Worm (Caenorhabditis elegans) whole organism, L4 larva: ENCODE measurements around the gene Y113G7A.22.

Experiments
- F10B5.3 ChIP-seq: sonication (generic microtip); optimal IDR thresholded peaks from 2 replicates; lab custom pipeline; 2016; ENCODE audit warnings: mild to moderate bottlenecking, missing genetic modification characterization, missing compliant biosample characterization
- T20F7.1 ChIP-seq: fragments of 200-800 bp; sonication (Bioruptor generic); optimal IDR thresholded peaks from 2 replicates; lab custom pipeline; 2018; ENCODE audit warnings: mild to moderate bottlenecking, missing genetic modification characterization, missing compliant biosample characterization
- Y48G9A.11 ChIP-seq: fragments of 200-800 bp; sonication (Bioruptor generic); IDR thresholded peaks from 2 replicates; pipeline ENCODE4 v1.3.6; 2022; ENCODE audit warnings: missing genetic modification reagents, missing genetic modification characterization, missing compliant biosample characterization
- Y75B8A.6 ChIP-seq: fragments of 200-800 bp; sonication (Bioruptor generic); IDR thresholded peaks from 2 replicates; pipeline ENCODE4 v1.3.6; 2022; ENCODE audit warnings: missing genetic modification reagents, missing genetic modification characterization, missing compliant biosample characterization
- aha-1 ChIP-seq: fragments of 150-350 bp; peaks from one replicate; lab custom pipeline; 2014; ENCODE audit warnings: missing biosample characterization, missing genetic modification characterization
- aly-2 ChIP-seq: sonication (generic microtip); optimal IDR thresholded peaks from 2 replicates; lab custom pipeline; 2018; ENCODE audit warnings: missing biosample characterization, missing genetic modification characterization
- ceh-28 ChIP-seq: fragments of 150-350 bp; optimal IDR thresholded peaks from 2 replicates; lab custom pipeline; 2014; ENCODE audit warnings: missing biosample characterization, missing genetic modification reagents, missing genetic modification characterization
- ceh-32 ChIP-seq: sonication (generic microtip); optimal IDR thresholded peaks from 2 replicates; lab custom pipeline; 2016; ENCODE audit warnings: mild to moderate bottlenecking, missing genetic modification characterization, missing compliant biosample characterization; ENCODE audit not compliant: poor library complexity
- ceh-82 ChIP-seq: sonication (generic microtip); optimal IDR thresholded peaks from 2 replicates; lab custom pipeline; 2017; ENCODE audit warnings: missing biosample characterization, missing genetic modification characterization
- ces-1 ChIP-seq: fragments of 150-350 bp; sonication (generic microtip); optimal IDR thresholded peaks from 4 replicates; lab custom pipeline; 2014; ENCODE audit warnings: missing biosample characterization, missing genetic modification reagents, missing genetic modification characterization
- ctbp-1 ChIP-seq: fragments of 200-800 bp; sonication (Bioruptor generic); IDR thresholded peaks from 2 replicates; pipeline ENCODE4 v1.3.6; 2022; ENCODE audit warnings: missing genetic modification reagents, missing genetic modification characterization, missing compliant biosample characterization
- daf-16 ChIP-seq, 3 experiments: sonication (generic microtip); optimal IDR thresholded peaks; 2 replicates each; lab custom pipeline; 2016 to 2017; ENCODE audit warnings: missing genetic modification characterization in 3 of 3, missing genetic modification reagents in 3 of 3, mild to moderate bottlenecking in 2 of 3, missing compliant biosample characterization in 2 of 3, missing biosample characterization in 1 of 3, moderate library complexity in 1 of 3
- daf-8 ChIP-seq: fragments of 200-800 bp; sonication (Bioruptor generic); IDR thresholded peaks from 2 replicates; pipeline ENCODE4 v1.3.6; 2022; ENCODE audit warnings: missing genetic modification characterization, missing compliant biosample characterization
- dmd-8 ChIP-seq: fragments of 200-800 bp; sonication (Bioruptor generic); IDR thresholded peaks from 2 replicates; pipeline ENCODE4 v1.3.6; 2022; ENCODE audit warnings: missing genetic modification characterization, missing compliant biosample characterization
- dmd-9 ChIP-seq: fragments of 200-800 bp; sonication (Bioruptor generic); IDR thresholded peaks from 2 replicates; pipeline ENCODE4 v1.3.6; 2022; ENCODE audit warnings: missing genetic modification reagents, missing genetic modification characterization, missing compliant biosample characterization
- egl-27 ChIP-seq: sonication (generic microtip); optimal IDR thresholded peaks from 3 replicates; lab custom pipeline; 2017; ENCODE audit warnings: missing biosample characterization, missing genetic modification reagents, missing genetic modification characterization
- fos-1 ChIP-seq: fragments of 150-350 bp; optimal IDR thresholded peaks from 2 replicates; lab custom pipeline; 2014; ENCODE audit warnings: missing biosample characterization, missing genetic modification characterization
- hif-1 ChIP-seq, 2 experiments: sonication (generic microtip); optimal IDR thresholded peaks; 2 replicates each; lab custom pipeline; 2016 to 2017; ENCODE audit warnings: missing compliant biosample characterization in 2 of 2, missing genetic modification characterization in 2 of 2, missing genetic modification reagents in 2 of 2, missing genotype in 2 of 2, mild to moderate bottlenecking in 1 of 2
- hlh-11 ChIP-seq: fragments of 200-800 bp; sonication (Bioruptor generic); optimal IDR thresholded peaks from 2 replicates; lab custom pipeline; 2018; ENCODE audit warnings: mild to moderate bottlenecking, missing genetic modification characterization, missing compliant biosample characterization
- hmg-1.1 ChIP-seq: fragments of 200-800 bp; sonication (Bioruptor generic); IDR thresholded peaks from 2 replicates; pipeline ENCODE4 v1.3.6; 2022; ENCODE audit warnings: missing genetic modification reagents, missing genetic modification characterization, missing compliant biosample characterization
- lin-29 ChIP-seq: fragments of 200-800 bp; sonication (Bioruptor generic); IDR thresholded peaks from 2 replicates; pipeline ENCODE4 v1.3.6; 2022; ENCODE audit warnings: missing genetic modification reagents, missing genetic modification characterization, missing compliant biosample characterization
- lin-39 ChIP-seq: fragments of 150-350 bp; optimal IDR thresholded peaks from 2 replicates; lab custom pipeline; 2014; ENCODE audit warnings: missing biosample characterization, missing genetic modification reagents, missing genetic modification characterization
- lir-3 ChIP-seq: sonication (generic microtip); optimal IDR thresholded peaks from 2 replicates; lab custom pipeline; 2016; ENCODE audit warnings: mild to moderate bottlenecking, missing genetic modification characterization, missing compliant biosample characterization
- madf-5 ChIP-seq, 2 experiments: fragments of 200-800 bp; sonication (Bioruptor generic); IDR thresholded peaks; 2 replicates each; pipeline ENCODE4 v1.3.6; 2022; ENCODE audit warnings: missing compliant biosample characterization in 2 of 2, missing genetic modification characterization in 2 of 2
- mdt-29 ChIP-seq: fragments of 200-800 bp; sonication (Bioruptor generic); IDR thresholded peaks from 2 replicates; pipeline ENCODE4 v1.3.6; 2022; ENCODE audit warnings: missing genetic modification reagents, missing genetic modification characterization, missing compliant biosample characterization
- mep-1 ChIP-seq: fragments of 150-350 bp; sonication (generic microtip); optimal IDR thresholded peaks from 3 replicates; lab custom pipeline; 2014; ENCODE audit warnings: missing biosample characterization, missing genetic modification characterization
- mxl-2 ChIP-seq: fragments of 200-800 bp; sonication (Bioruptor generic); conservative IDR thresholded peaks from 2 replicates; pipeline ENCODE4 v1.3.6; 2022; ENCODE audit warnings: missing genetic modification reagents, missing genetic modification characterization, missing compliant biosample characterization
- mxl-3 ChIP-seq: fragments of 200-800 bp; sonication (Bioruptor generic); optimal IDR thresholded peaks from 2 replicates; lab custom pipeline; 2018; ENCODE audit warnings: mild to moderate bottlenecking, missing genetic modification characterization, missing compliant biosample characterization
- nhr-11 ChIP-seq: fragments of 150-350 bp; optimal IDR thresholded peaks from 2 replicates; lab custom pipeline; 2014; ENCODE audit warnings: missing biosample characterization, missing genetic modification characterization
- nhr-111 ChIP-seq: fragments of 200-800 bp; sonication (Bioruptor generic); optimal IDR thresholded peaks from 2 replicates; lab custom pipeline; 2018; ENCODE audit warnings: mild to moderate bottlenecking, missing genetic modification characterization, missing compliant biosample characterization
- nhr-237 ChIP-seq: sonication (generic microtip); optimal IDR thresholded peaks from 2 replicates; lab custom pipeline; 2017; ENCODE audit warnings: missing biosample characterization, missing genetic modification characterization
- nhr-41 ChIP-seq: fragments of 200-800 bp; sonication (Bioruptor generic); IDR thresholded peaks from 2 replicates; pipeline ENCODE4 v1.3.6; 2022; ENCODE audit warnings: missing genetic modification reagents, missing genetic modification characterization, missing compliant biosample characterization
- nhr-42 ChIP-seq: fragments of 200-800 bp; sonication (Bioruptor generic); IDR thresholded peaks from 2 replicates; pipeline ENCODE4 v1.3.6; 2022; ENCODE audit warnings: missing genetic modification characterization, missing compliant biosample characterization
- pha-4 ChIP-seq, 2 experiments: fragments of 150-350 bp in 1 of 2; fragments of 200-800 bp in 1 of 2; sonication (Bioruptor generic) in 1 of 2; IDR thresholded peaks in 1 of 2; optimal IDR thresholded peaks in 1 of 2; 2 replicates each; pipeline versions ENCODE4 v1.3.6 to Lab custom; 2014 to 2022; ENCODE audit warnings: missing genetic modification characterization in 2 of 2, missing genetic modification reagents in 2 of 2, missing biosample characterization in 1 of 2, missing compliant biosample characterization in 1 of 2
- php-3 ChIP-seq: fragments of 200-800 bp; sonication (Bioruptor generic); IDR thresholded peaks from 2 replicates; pipeline ENCODE4 v1.3.6; 2022; ENCODE audit warnings: missing genetic modification reagents, missing genetic modification characterization, missing compliant biosample characterization
- pqm-1 ChIP-seq: sonication (generic microtip); optimal IDR thresholded peaks from 2 replicates; lab custom pipeline; 2017; ENCODE audit warnings: missing biosample characterization, missing genetic modification characterization
- saeg-2 ChIP-seq: fragments of 200-800 bp; sonication (Bioruptor generic); IDR thresholded peaks from 2 replicates; pipeline ENCODE4 v1.3.6; 2022; ENCODE audit warnings: missing genetic modification reagents, missing genetic modification characterization, missing compliant biosample characterization
- sdz-12 ChIP-seq: fragments of 200-800 bp; sonication (Bioruptor generic); optimal IDR thresholded peaks from 2 replicates; lab custom pipeline; 2018; ENCODE audit warnings: mild to moderate bottlenecking, missing genetic modification characterization, missing compliant biosample characterization
- snpc-1.2 ChIP-seq: fragments of 200-800 bp; sonication (Bioruptor generic); IDR thresholded peaks from 2 replicates; pipeline ENCODE4 v1.3.6; 2022; ENCODE audit warnings: missing genetic modification reagents, missing genetic modification characterization, missing compliant biosample characterization
- snpc-4 ChIP-seq: fragments of 150-350 bp; optimal IDR thresholded peaks from 2 replicates; lab custom pipeline; 2014; ENCODE audit warnings: missing biosample characterization, missing genetic modification characterization
- spr-1 ChIP-seq: sonication (generic microtip); optimal IDR thresholded peaks from 2 replicates; lab custom pipeline; 2016; ENCODE audit warnings: mild to moderate bottlenecking, missing genetic modification characterization, missing compliant biosample characterization
- spr-3 ChIP-seq: fragments of 200-800 bp; sonication (Bioruptor generic); optimal IDR thresholded peaks from 2 replicates; lab custom pipeline; 2018; ENCODE audit warnings: mild to moderate bottlenecking, missing genetic modification characterization, missing compliant biosample characterization
- unc-39 ChIP-seq: sonication (generic microtip); optimal IDR thresholded peaks from 2 replicates; lab custom pipeline; 2017; ENCODE audit warnings: missing biosample characterization, missing genetic modification characterization
- vab-7 ChIP-seq: fragments of 200-800 bp; sonication (Bioruptor generic); IDR thresholded peaks from 2 replicates; pipeline ENCODE4 v1.3.6; 2022; ENCODE audit warnings: missing genetic modification reagents, missing genetic modification characterization, missing compliant biosample characterization
- zag-1 ChIP-seq: fragments of 150-350 bp; optimal IDR thresholded peaks from 2 replicates; lab custom pipeline; 2014; ENCODE audit warnings: missing biosample characterization, missing genetic modification characterization
- zip-11 ChIP-seq: fragments of 200-800 bp; sonication (Bioruptor generic); IDR thresholded peaks from 2 replicates; pipeline ENCODE4 v1.3.6; 2022; ENCODE audit warnings: missing genetic modification characterization, missing compliant biosample characterization
- ztf-11 ChIP-seq: fragments of 150-350 bp; optimal IDR thresholded peaks from 2 replicates; lab custom pipeline; 2014; ENCODE audit warnings: missing biosample characterization, missing genetic modification characterization

The Y113G7A.22 gene

DNA sequence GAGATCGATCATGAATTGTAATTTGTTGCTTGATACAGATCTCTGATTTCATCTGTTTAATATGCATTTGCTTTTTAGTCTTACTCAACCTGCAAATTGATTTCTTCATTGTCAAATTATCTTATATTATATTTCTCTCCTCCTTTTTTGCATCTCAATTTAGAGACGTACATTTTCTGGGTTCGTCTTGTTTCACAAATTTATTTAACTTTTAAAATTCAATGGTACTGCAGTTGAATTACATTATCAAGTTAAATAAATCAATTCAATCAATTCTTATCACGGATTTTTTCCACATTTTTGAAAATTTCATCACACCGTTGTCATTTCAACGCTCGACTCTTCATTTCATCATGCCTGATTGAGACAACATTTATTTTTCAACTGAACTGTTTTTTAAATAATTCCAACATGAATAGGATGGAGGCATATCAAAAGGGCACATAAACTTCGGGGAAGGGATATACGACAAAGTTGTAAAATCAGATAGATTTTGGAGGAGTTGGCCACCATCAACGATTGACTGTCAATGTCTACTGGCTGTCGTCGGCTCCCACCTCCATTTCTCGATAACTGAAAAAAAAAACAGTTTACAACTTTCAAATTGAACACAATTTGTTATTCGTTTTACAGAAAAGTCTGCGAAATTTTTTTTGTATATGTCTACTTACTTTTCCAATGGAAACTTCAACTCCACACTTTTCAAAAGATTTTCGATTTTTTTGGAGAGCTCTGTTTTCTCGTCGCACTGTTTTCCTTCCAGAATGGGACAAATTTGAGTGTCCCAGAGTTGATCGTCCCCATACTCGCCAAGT, 27.4 kb upstream of the Y113G7A.22 start (continued):
- no peak for TF ChIP-seq zip-11
- no peak for TF ChIP-seq nhr-237 (tag; lab: Kevin White, UChicago)
- TF ChIP-seq madf-5 (GFP tag; IDR thresholded peaks at IDR 0.05; lab: Robert Waterston, UW): peak in 1 of 2 experiments; percentile 49; a peak in 1 of 4 replicates
- 0 out of 2 replicates have a peak, but pooled peaks have one; percentile 8 for TF ChIP-seq nhr-41
- no peak for TF ChIP-seq dmd-9
- TF ChIP-seq sdz-12 (GFP tag; lab: Kevin White, UChicago): no peak
- no peak for TF ChIP-seq nhr-11 (tag; lab: Kevin White, UChicago)
- no peak for TF ChIP-seq spr-1 (tag; lab: Kevin White, UChicago)
- TF ChIP-seq mxl-3 (GFP tag; lab: Kevin White, UChicago): no peak
- 0 out of 2 replicates have a peak, but pooled peaks have one; percentile 5 for TF ChIP-seq mdt-29 (GFP tag; lab: Robert Waterston, UW)
- TF ChIP-seq unc-39: no peak
- TF ChIP-seq F10B5.3: no peak
- 0 out of 2 replicates have a peak, but pooled peaks have one; percentile 57 for TF ChIP-seq Y75B8A.6
- peak; percentile 60; the same call in 1 of the 2 replicates for TF ChIP-seq pha-4 (GFP tag; IDR thresholded peaks at IDR 0.05; lab: Robert Waterston, UW)
- no peak for TF ChIP-seq pha-4 (tag; optimal IDR thresholded peaks at IDR 0.05; lab: Kevin White, UChicago)
- no peak for TF ChIP-seq ces-1 (GFP tag; lab: Kevin White, UChicago)
- no peak for TF ChIP-seq ceh-32

DNA sequence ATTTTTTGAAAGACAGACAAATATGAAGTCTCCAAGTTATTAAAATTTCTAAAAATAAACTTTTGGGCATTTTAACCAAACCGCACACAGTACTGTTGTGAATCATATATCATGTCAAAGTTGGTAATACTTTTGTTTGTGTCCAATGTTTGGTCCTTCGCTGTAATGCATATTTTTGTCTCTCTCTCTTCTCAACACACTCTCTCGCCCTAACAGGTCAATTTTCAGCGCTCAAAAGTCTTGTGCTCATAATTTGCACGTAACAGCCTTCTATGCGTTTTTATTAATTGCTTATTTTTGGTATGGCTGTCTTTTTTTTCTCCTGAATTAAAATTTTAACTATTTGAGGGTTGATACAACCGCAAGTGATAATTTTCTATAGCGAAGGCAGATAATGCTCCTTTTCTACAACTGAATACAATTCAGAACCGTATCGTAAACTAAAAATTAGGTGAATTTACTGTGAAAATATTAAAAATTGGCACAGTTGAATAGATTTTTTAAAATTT, 26.7 kb upstream of the Y113G7A.22 start:
- TF ChIP-seq ces-1 (GFP tag; lab: Kevin White, UChicago) (no peak), zag-1 (tag; lab: Kevin White, UChicago) (no peak), aha-1 (tag; lab: Kevin White, UChicago) (peak; percentile 79), nhr-237 (tag; lab: Kevin White, UChicago) (no peak), daf-8 (GFP tag; lab: Robert Waterston, UW) (no peak), hmg-1.1 (GFP tag; lab: Robert Waterston, UW) (no peak), spr-3 (GFP tag; lab: Kevin White, UChicago) (no peak), mep-1 (tag; lab: Kevin White, UChicago) (no peak), daf-16 (GFP tag; optimal IDR thresholded peaks at IDR 0.05; lab: Kevin White, UChicago) (no peak), daf-16 (tag; optimal IDR thresholded peaks at IDR 0.05; lab: Kevin White, UChicago) (no peak), pqm-1 (tag; lab: Kevin White, UChicago) (no peak), dmd-8 (0 out of 2 replicates have a peak, but pooled peaks have one; percentile 14), T20F7.1 (GFP tag; lab: Kevin White, UChicago) (no peak), nhr-111 (no peak), ceh-82 (no peak), lir-3 (tag; lab: Kevin White, UChicago) (no peak), sdz-12 (GFP tag; lab: Kevin White, UChicago) (no peak), nhr-42 (GFP tag; lab: Robert Waterston, UW) (0 out of 2 replicates have a peak, but pooled peaks have one; percentile 40), aly-2 (tag; lab: Kevin White, UChicago) (no peak), egl-27 (tag; lab: Kevin White, UChicago) (no peak), Y48G9A.11 (no peak), ceh-28 (tag; lab: Kevin White, UChicago) (no peak), saeg-2 (GFP tag; lab: Robert Waterston, UW) (no peak), dmd-9 (no peak), lin-29 (GFP tag; lab: Robert Waterston, UW) (no peak), hlh-11 (tag; lab: Kevin White, UChicago) (no peak), fos-1 (no peak), mxl-2 (GFP tag; lab: Robert Waterston, UW) (no peak), snpc-1.2 (GFP tag; lab: Robert Waterston, UW) (no peak), ctbp-1 (GFP tag; lab: Robert Waterston, UW) (no peak), ztf-11 (tag; lab: Kevin White, UChicago) (no peak), lin-39 (no peak), hif-1 (tag; optimal IDR thresholded peaks at IDR 0.05; lab: Kevin White, UChicago) (peak in 1 of 2 experiments; percentile 76), vab-7 (GFP tag; lab: Robert Waterston, UW) (no peak), snpc-4 (no peak), php-3 (GFP tag; lab: Robert Waterston, UW) (no peak), zip-11 (no peak)
